Fruit fly (Drosophila melanogaster) whole organism, wandering third instar larva: ENCODE data around the gene CG12693.

ENCODE experiments used
- CG9705 ChIP-seq: fragments of 200-800 bp; sonication (Bioruptor generic); optimal IDR thresholded peaks from 2 replicates; lab custom pipeline; 2018; ENCODE audit warnings: missing biosample characterization, mild to moderate bottlenecking, missing genetic modification characterization
- HLH106 ChIP-seq: fragments of 200-800 bp; optimal IDR thresholded peaks from 3 replicates; lab custom pipeline; 2019; ENCODE audit warnings: missing biosample characterization, mild to moderate bottlenecking, missing genetic modification characterization, moderate library complexity
- Jra ChIP-seq: sonication (Bioruptor generic); optimal IDR thresholded peaks from 2 replicates; lab custom pipeline; 2016; ENCODE audit warnings: missing biosample characterization, missing genetic modification characterization
- Myc ChIP-seq: fragments of >200 bp; optimal IDR thresholded peaks from 2 replicates; lab custom pipeline; 2017
- dl ChIP-seq, 2 experiments: fragments of 175-275, 200-275 bp in 1 of 2; fragments of 200-275 bp in 1 of 2; sonication (Bioruptor generic); optimal IDR thresholded peaks; lab custom pipeline; 2018; ENCODE audit warnings: mild to moderate bottlenecking in 2 of 2, missing biosample characterization in 2 of 2, missing genetic modification characterization in 2 of 2, moderate library complexity in 2 of 2; ENCODE audit not compliant: partially characterized antibody in 2 of 2, insufficient read depth in 1 of 2
- ey ChIP-seq: fragments of 200-800 bp; sonication (Bioruptor generic); optimal IDR thresholded peaks from 2 replicates; lab custom pipeline; 2016; ENCODE audit warnings: missing biosample characterization, missing genetic modification characterization
- psq ChIP-seq: fragments of 200-800 bp; sonication (Bioruptor generic); optimal IDR thresholded peaks from 3 replicates; lab custom pipeline; 2017; ENCODE audit warnings: missing biosample characterization, mild to moderate bottlenecking, missing genetic modification characterization, moderate library complexity
- sv ChIP-seq: fragments of 200-800 bp; sonication (Bioruptor generic); optimal IDR thresholded peaks from 3 replicates; lab custom pipeline; 2016; ENCODE audit warnings: missing biosample characterization, missing genetic modification characterization
- usp ChIP-seq: fragments of >200 bp; optimal IDR thresholded peaks from 2 replicates; lab custom pipeline; 2017; ENCODE audit warnings: missing biosample characterization, missing genetic modification characterization

dm6 chrX:4293418-4293817 is 35.8 kb downstream of the CG12693 start:
- TF ChIP-seq psq (GFP tag; lab: Kevin White, UChicago) (no peak), sv (GFP tag; lab: Kevin White, UChicago) (no peak), HLH106 (tag; lab: Kevin White, UChicago) (no peak), usp (no peak), Jra (GFP tag; lab: Kevin White, UChicago) (no peak), Myc (no peak), dl (GFP tag; optimal IDR thresholded peaks at IDR 0.05; lab: Kevin White, UChicago; ENCODE audit: insufficient read depth in 1 of 2, partially characterized antibody in 2 of 2) (no peak), ey (no peak), CG9705 (no peak)
